Worm (Caenorhabditis elegans) whole organism, late embryonic: ENCODE measurements around the gene mstr-2.

ENCODE experiments used
- T23F11.4 ChIP-seq: fragments of 200-800 bp; sonication (Bioruptor generic); optimal IDR thresholded peaks from 2 replicates; lab custom pipeline; 2018; ENCODE audit warnings: mild to moderate bottlenecking, missing genetic modification characterization, missing compliant biosample characterization
- ets-4 ChIP-seq: sonication (generic microtip); optimal IDR thresholded peaks from 2 replicates; lab custom pipeline; 2016; ENCODE audit warnings: missing genetic modification characterization, missing compliant biosample characterization
- eyg-1 ChIP-seq: sonication (generic microtip); optimal IDR thresholded peaks from 2 replicates; lab custom pipeline; 2016; ENCODE audit warnings: missing genotype, missing genetic modification characterization, missing compliant biosample characterization
- hlh-15 ChIP-seq: sonication (generic microtip); optimal IDR thresholded peaks from 2 replicates; lab custom pipeline; 2016; ENCODE audit warnings: missing genetic modification characterization, missing compliant biosample characterization

- TF ChIP-seq T23F11.4, result no peak
- no peak for TF ChIP-seq eyg-1 (tag; lab: Kevin White, UChicago)
- no peak for TF ChIP-seq ets-4 (tag; lab: Kevin White, UChicago)
- no peak for TF ChIP-seq hlh-15 (tag; lab: Kevin White, UChicago)
Observed at ce11 chrIII:4476806-4477205, 7.9 kb downstream of the mstr-2 start.
